Worm (Caenorhabditis elegans): ENCODE results near the gene B0250.18.

The B0250.18 gene

DNA sequence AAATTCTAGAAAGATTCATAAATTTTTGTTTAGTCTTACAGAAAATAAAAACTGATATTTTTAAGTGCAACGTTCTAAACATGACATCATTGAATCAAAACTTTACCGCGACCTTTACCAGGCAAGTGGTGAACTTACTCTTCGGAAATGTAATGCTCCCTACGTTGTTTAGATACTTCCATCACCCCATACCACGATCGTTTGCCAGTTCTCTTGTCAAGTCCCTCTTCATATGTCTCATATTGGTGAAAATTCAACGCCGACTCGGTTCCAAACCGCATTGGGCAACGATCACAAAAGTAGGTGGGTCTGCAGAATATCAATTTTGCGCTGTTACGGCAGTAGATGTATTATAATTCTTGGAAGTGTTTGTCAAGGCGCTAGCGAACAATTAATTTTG is at the start of gene B0250.18:
Gene B0250.18 (minus strand): TSS at position 101 of the 400 bp plus-strand sequence.
- no peak for TF ChIP-seq elt-1 (tag; optimal IDR thresholded peaks at IDR 0.05; ENCODE audit: borderline replicate concordance, insufficient read depth)
- TF ChIP-seq mls-2 (tag; optimal IDR thresholded peaks at IDR 0.05) = no peak

ce11 chrV:20509427-20509826 is 48.7 kb upstream of the B0250.18 start:
- TF ChIP-seq mep-1 (tag; optimal IDR thresholded peaks at IDR 0.05) = no peak
- TF ChIP-seq nhr-12 (tag; optimal IDR thresholded peaks at IDR 0.05) = no peak
- TF ChIP-seq pha-4 (tag; optimal IDR thresholded peaks at IDR 0.05) = no peak
- no peak for TF ChIP-seq ceh-39 (tag; optimal IDR thresholded peaks at IDR 0.05)
- no peak for TF ChIP-seq ztf-11 (tag; optimal IDR thresholded peaks at IDR 0.05)
- no peak for TF ChIP-seq unc-39 (tag; optimal IDR thresholded peaks at IDR 0.05)
- TF ChIP-seq ceh-43 (GFP tag; optimal IDR thresholded peaks at IDR 0.05) = no peak
- no peak for TF ChIP-seq ceh-83 (GFP tag; optimal IDR thresholded peaks at IDR 0.05)
- no peak for TF ChIP-seq ham-2 (GFP tag; optimal IDR thresholded peaks at IDR 0.05)
- no peak for TF ChIP-seq lin-13 (tag; optimal IDR thresholded peaks at IDR 0.05)

DNA sequence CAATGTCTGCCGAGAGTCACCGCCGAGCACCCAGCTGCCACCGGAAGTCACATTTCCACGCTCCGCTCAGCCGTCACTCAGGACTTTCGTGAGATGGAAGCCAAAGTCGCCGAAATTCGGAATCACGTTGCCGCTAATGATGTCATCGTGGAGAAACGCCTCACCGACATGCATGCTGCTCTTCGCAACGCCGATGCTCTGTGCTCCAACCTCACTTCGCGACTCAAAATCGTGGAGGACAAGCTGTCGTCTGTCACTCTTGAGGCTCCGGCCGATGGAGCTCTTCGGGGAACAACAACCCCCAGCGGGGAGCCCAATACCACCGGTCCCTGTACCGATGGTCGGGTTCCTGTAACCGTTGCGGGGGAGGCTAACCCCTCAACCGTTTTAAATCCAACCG is 45.8 kb upstream of the B0250.18 start:
- TF ChIP-seq mep-1 (tag; optimal IDR thresholded peaks at IDR 0.05) = no peak
- no peak for TF ChIP-seq unc-120 (tag; optimal IDR thresholded peaks at IDR 0.05; ENCODE audit: poor library complexity, severe bottlenecking)

DNA sequence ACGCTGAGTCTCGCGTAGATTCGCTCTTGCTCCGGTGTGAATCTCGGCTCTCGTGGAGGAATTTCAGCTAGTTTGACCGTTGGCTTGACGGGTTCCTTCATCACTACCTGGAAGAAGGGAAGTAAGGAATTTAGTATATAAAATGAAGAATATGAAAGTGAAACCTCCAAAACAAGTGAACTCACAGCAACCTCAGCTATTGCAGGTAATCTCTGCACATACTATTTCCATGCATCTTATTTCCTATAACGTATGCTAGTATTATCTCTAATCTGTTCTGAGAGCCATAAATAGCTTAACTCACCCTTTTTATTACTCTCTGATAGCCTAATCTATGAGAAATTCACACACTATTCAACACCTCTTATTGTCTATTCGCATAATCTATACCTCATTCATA is 44.3 kb upstream of the B0250.18 start, which contains the start of gene Y38H6C.4:
Gene Y38H6C.4 (minus strand): TSS at position 101 of the 400 bp plus-strand sequence.
- TF ChIP-seq hlh-1 (tag; optimal IDR thresholded peaks at IDR 0.05) = no peak
- TF ChIP-seq elt-1 (tag; optimal IDR thresholded peaks at IDR 0.05; ENCODE audit: borderline replicate concordance, insufficient read depth) = no peak
- TF ChIP-seq tbx-8 (GFP tag; optimal IDR thresholded peaks at IDR 0.05) = no peak
- TF ChIP-seq ceh-43 (GFP tag; optimal IDR thresholded peaks at IDR 0.05) = no peak
- TF ChIP-seq drap-1 (GFP tag; optimal IDR thresholded peaks at IDR 0.05) = no peak
- TF ChIP-seq mab-5 (tag; optimal IDR thresholded peaks at IDR 0.05) = no peak
- no peak for TF ChIP-seq elt-3 (tag; optimal IDR thresholded peaks at IDR 0.05)
- no peak for TF ChIP-seq nhr-2 (tag; optimal IDR thresholded peaks at IDR 0.05)

ce11 chrV:20500405-20500804 is 39.7 kb upstream of the B0250.18 start, which contains the start of gene dct-14:
Gene dct-14 (minus strand): TSS chrV:20500505.
- TF ChIP-seq unc-39 (tag; optimal IDR thresholded peaks at IDR 0.05) (no peak), lsy-2 (tag; optimal IDR thresholded peaks at IDR 0.05) (no peak), unc-62 (GFP tag; optimal IDR thresholded peaks at IDR 0.05) (no peak), elt-1 (tag; optimal IDR thresholded peaks at IDR 0.05; ENCODE audit: borderline replicate concordance, insufficient read depth) (no peak), lin-32 (GFP tag; optimal IDR thresholded peaks at IDR 0.05) (no peak), ceh-83 (GFP tag; optimal IDR thresholded peaks at IDR 0.05) (no peak), drap-1 (GFP tag; optimal IDR thresholded peaks at IDR 0.05) (no peak), sptf-1 (tag; optimal IDR thresholded peaks at IDR 0.05) (no peak), bed-3 (GFP tag; optimal IDR thresholded peaks at IDR 0.05) (no peak), flh-1 (GFP tag; optimal IDR thresholded peaks at IDR 0.05) (no peak), sem-2 (GFP tag; optimal IDR thresholded peaks at IDR 0.05) (no peak), ceh-39 (tag; optimal IDR thresholded peaks at IDR 0.05) (no peak), snpc-4 (tag; optimal IDR thresholded peaks at IDR 0.05) (no peak), cnd-1 (tag; optimal IDR thresholded peaks at IDR 0.05) (no peak)

DNA sequence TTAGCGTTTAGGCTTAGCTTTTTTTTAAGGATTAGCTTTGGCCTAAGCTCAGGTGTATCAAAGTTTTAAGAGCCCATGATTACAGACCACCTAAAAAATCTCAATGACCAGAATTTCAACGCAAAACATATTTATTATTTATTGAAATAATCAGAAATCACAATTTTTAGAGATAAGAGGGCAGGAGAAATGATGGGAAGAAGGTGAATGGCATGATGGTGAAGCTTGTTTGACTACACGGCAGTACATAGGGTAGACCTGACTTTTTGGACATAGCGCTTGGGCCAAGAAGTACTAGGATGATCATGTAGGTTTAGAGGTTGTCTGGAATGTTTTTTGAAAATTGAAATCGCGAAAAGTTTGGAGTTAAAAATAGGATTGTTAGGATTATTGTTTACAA is 38.9 kb upstream of the B0250.18 start:
- TF ChIP-seq unc-120 (tag; optimal IDR thresholded peaks at IDR 0.05; ENCODE audit: poor library complexity, severe bottlenecking) = no peak
- no peak for TF ChIP-seq mep-1 (tag; optimal IDR thresholded peaks at IDR 0.05)
- no peak for TF ChIP-seq unc-39 (tag; optimal IDR thresholded peaks at IDR 0.05)
- no peak for TF ChIP-seq ztf-11 (tag; optimal IDR thresholded peaks at IDR 0.05)
- TF ChIP-seq nhr-2 (tag; optimal IDR thresholded peaks at IDR 0.05) = no peak
- TF ChIP-seq sem-2 (GFP tag; optimal IDR thresholded peaks at IDR 0.05) = no peak
- no peak for TF ChIP-seq mls-2 (tag; optimal IDR thresholded peaks at IDR 0.05)
- TF ChIP-seq blmp-1 (tag; optimal IDR thresholded peaks at IDR 0.05) = no peak
- TF ChIP-seq ceh-43 (GFP tag; optimal IDR thresholded peaks at IDR 0.05) = no peak

Measured in whole organism, mixed stage, embryonic.